Fruit fly (Drosophila melanogaster) whole organism, embryonic: Measurements from ENCODE around the gene Cyp309a2.

Source experiments
- Ada2b ChIP-seq: fragments of 200-800 bp; sonication (Bioruptor generic); IDR thresholded peaks from 2 replicates; pipeline ENCODE4 v1.3.6; 2022; ENCODE audit warnings: missing biosample characterization, missing genetic modification characterization
- Bteb2 ChIP-seq: fragments of 200-800 bp; sonication (Bioruptor generic); optimal IDR thresholded peaks from 2 replicates; lab custom pipeline; 2016; ENCODE audit warnings: missing biosample characterization, missing genetic modification characterization
- CG11456 ChIP-seq: fragments of 200-800 bp; sonication (Bioruptor generic); IDR thresholded peaks from 3 replicates; pipeline ENCODE4 v1.3.6; 2022; ENCODE audit warnings: missing biosample characterization, missing genetic modification characterization
- CG11504 ChIP-seq: fragments of 200-800 bp; sonication (Bioruptor generic); optimal IDR thresholded peaks from 3 replicates; lab custom pipeline; 2019; ENCODE audit warnings: missing biosample characterization, mild to moderate bottlenecking, missing genetic modification characterization, moderate library complexity
- CG12104 ChIP-seq: fragments of 200-800 bp; sonication (Bioruptor generic); optimal IDR thresholded peaks from 3 replicates; lab custom pipeline; 2016; ENCODE audit warnings: missing biosample characterization, missing genetic modification characterization
- CG14014 ChIP-seq: fragments of 200-800 bp; sonication (Bioruptor generic); IDR thresholded peaks from 2 replicates; pipeline ENCODE4 v1.3.6; 2022; ENCODE audit warnings: missing biosample characterization, missing genetic modification characterization
- CG18764 ChIP-seq: fragments of 200-800 bp; sonication (Bioruptor generic); optimal IDR thresholded peaks from 3 replicates; lab custom pipeline; 2016; ENCODE audit warnings: missing biosample characterization, missing genetic modification characterization
- CG4360 ChIP-seq: fragments of 200-800 bp; sonication (Bioruptor generic); IDR thresholded peaks from 2 replicates; pipeline ENCODE4 v1.3.6; 2022; ENCODE audit warnings: missing biosample characterization, missing genetic modification characterization
- CG4820 ChIP-seq: fragments of 200-800 bp; sonication (Bioruptor generic); optimal IDR thresholded peaks from 3 replicates; lab custom pipeline; 2016; ENCODE audit warnings: missing biosample characterization, missing genetic modification characterization
- CG6765 ChIP-seq: fragments of 200-800 bp; sonication (Bioruptor generic); optimal IDR thresholded peaks from 3 replicates; lab custom pipeline; 2017; ENCODE audit warnings: missing biosample characterization, mild to moderate bottlenecking, missing genetic modification characterization
- CG6813 ChIP-seq: fragments of 200-800 bp; sonication (Bioruptor generic); optimal IDR thresholded peaks from 2 replicates; lab custom pipeline; 2017; ENCODE audit warnings: missing biosample characterization, missing genetic modification characterization, mild to moderate bottlenecking, moderate library complexity, missing genetic modification reagents
- CG7357 ChIP-seq: fragments of 200-800 bp; sonication (Bioruptor generic); IDR thresholded peaks from 3 replicates; pipeline ENCODE4 v1.3.6; 2022; ENCODE audit warnings: missing biosample characterization, missing genetic modification characterization
- CG7372 ChIP-seq: fragments of 200-800 bp; sonication (Bioruptor generic); IDR thresholded peaks from 2 replicates; pipeline ENCODE4 v1.3.6; 2022; ENCODE audit warnings: missing biosample characterization, missing genetic modification characterization
- CG8089 ChIP-seq: fragments of 200-800 bp; sonication (Bioruptor generic); optimal IDR thresholded peaks from 3 replicates; lab custom pipeline; 2016; ENCODE audit warnings: missing biosample characterization, missing genetic modification characterization
- CHES-1-like ChIP-seq: fragments of 200-800 bp; sonication (Bioruptor generic); optimal IDR thresholded peaks from 2 replicates; lab custom pipeline; 2016; ENCODE audit warnings: missing biosample characterization, missing genetic modification characterization
- CkIIα-i1 ChIP-seq: fragments of 200-800 bp; sonication (Bioruptor generic); IDR thresholded peaks from 2 replicates; pipeline ENCODE4 v1.3.6; 2022; ENCODE audit warnings: missing biosample characterization, missing genetic modification characterization
- Dad ChIP-seq: fragments of 200-800 bp; sonication (Bioruptor generic); optimal IDR thresholded peaks from 3 replicates; lab custom pipeline; 2016; ENCODE audit warnings: missing biosample characterization, missing genetic modification characterization
- Doc2 ChIP-seq: fragments of 200-800 bp; sonication (Bioruptor generic); IDR thresholded peaks from 2 replicates; pipeline ENCODE4 v1.3.6; 2022; ENCODE audit warnings: missing biosample characterization, missing genetic modification characterization
- Eip74EF ChIP-seq, 2 experiments: fragments of 200-800 bp in 1 of 2; fragments of >200 bp in 1 of 2; sonication (Bioruptor generic) in 1 of 2; optimal IDR thresholded peaks; 2 replicates each; lab custom pipeline; 2017 to 2019; ENCODE audit warnings: missing biosample characterization in 2 of 2, missing genetic modification characterization in 2 of 2, mild to moderate bottlenecking in 1 of 2, moderate library complexity in 1 of 2
- H2.0 ChIP-seq: fragments of 200-800 bp; sonication (Bioruptor generic); IDR thresholded peaks from 2 replicates; pipeline ENCODE4 v1.3.6; 2022; ENCODE audit warnings: missing biosample characterization, missing genetic modification characterization
- HLHmδ ChIP-seq: fragments of 200-800 bp; sonication (Bioruptor generic); optimal IDR thresholded peaks from 2 replicates; lab custom pipeline; 2018; ENCODE audit warnings: missing biosample characterization, mild to moderate bottlenecking, missing genetic modification characterization, moderate library complexity
- Max ChIP-seq: fragments of 200-800 bp; sonication (Bioruptor generic); optimal IDR thresholded peaks from 2 replicates; lab custom pipeline; 2016; ENCODE audit warnings: missing biosample characterization, mild to moderate bottlenecking, missing genetic modification characterization
- Neu2 ChIP-seq: fragments of 200-800 bp; sonication (Bioruptor generic); optimal IDR thresholded peaks from 3 replicates; lab custom pipeline; 2016; ENCODE audit warnings: missing biosample characterization, missing genetic modification characterization, borderline replicate concordance
- Ravus ChIP-seq: fragments of 200-800 bp; sonication (Bioruptor generic); IDR thresholded peaks from 2 replicates; pipeline ENCODE4 v1.3.6; 2022; ENCODE audit warnings: missing biosample characterization, missing genetic modification characterization
- Side ChIP-seq: fragments of 200-800 bp; sonication (Bioruptor generic); optimal IDR thresholded peaks from 2 replicates; lab custom pipeline; 2016; ENCODE audit warnings: missing biosample characterization, missing genetic modification characterization
- Ssrp ChIP-seq: fragments of 200-800 bp; sonication (Bioruptor generic); optimal IDR thresholded peaks from 2 replicates; lab custom pipeline; 2018; ENCODE audit warnings: missing biosample characterization, mild to moderate bottlenecking, missing genetic modification characterization, moderate library complexity
- Usf ChIP-seq: fragments of 200-800 bp; sonication (Bioruptor generic); optimal IDR thresholded peaks from 2 replicates; lab custom pipeline; 2017; ENCODE audit warnings: missing genotype, missing biosample characterization, missing genetic modification characterization
- cg ChIP-seq: fragments of 200-800 bp; sonication (Bioruptor generic); optimal IDR thresholded peaks from 3 replicates; lab custom pipeline; 2019; ENCODE audit warnings: missing biosample characterization, mild to moderate bottlenecking, missing genetic modification characterization, moderate library complexity
- chinmo ChIP-seq: fragments of 200-800 bp; sonication (Bioruptor generic); IDR thresholded peaks from 4 replicates; pipeline ENCODE4 v1.3.6; 2022; ENCODE audit warnings: missing biosample characterization, missing genetic modification characterization; ENCODE audit not compliant: partially characterized antibody
- croc ChIP-seq: fragments of 200-800 bp; sonication (Bioruptor generic); conservative IDR thresholded peaks from 3 replicates; pipeline ENCODE4 v1.3.6; 2022; ENCODE audit warnings: missing biosample characterization, missing genetic modification characterization
- cwo ChIP-seq: fragments of 200-800 bp; sonication (Bioruptor generic); optimal IDR thresholded peaks from 3 replicates; lab custom pipeline; 2017; ENCODE audit warnings: missing biosample characterization, missing genetic modification characterization, mild to moderate bottlenecking, moderate library complexity, missing genetic modification reagents
- ems ChIP-seq: fragments of 200-800 bp; sonication (Bioruptor generic); optimal IDR thresholded peaks from 3 replicates; lab custom pipeline; 2016; ENCODE audit warnings: missing biosample characterization, missing genetic modification characterization
- fd64A ChIP-seq: fragments of 200-800 bp; sonication (Bioruptor generic); optimal IDR thresholded peaks from 3 replicates; lab custom pipeline; 2018; ENCODE audit warnings: missing biosample characterization, mild to moderate bottlenecking, missing genetic modification characterization
- gce ChIP-seq: fragments of 200-800 bp; sonication (Bioruptor generic); IDR thresholded peaks from 3 replicates; pipeline ENCODE4 v1.3.6; 2022; ENCODE audit warnings: missing biosample characterization, missing genetic modification characterization
- insv ChIP-seq, 2 experiments: fragments of 200-800 bp; sonication (Bioruptor generic); optimal IDR thresholded peaks; 3 replicates each; lab custom pipeline; 2016 to 2018; ENCODE audit warnings: missing biosample characterization in 2 of 2, missing genetic modification characterization in 2 of 2
- kah ChIP-seq: fragments of 200-800 bp; sonication (Bioruptor generic); optimal IDR thresholded peaks from 2 replicates; lab custom pipeline; 2018; ENCODE audit warnings: missing biosample characterization, mild to moderate bottlenecking, missing genetic modification characterization
- klu ChIP-seq: fragments of 200-800 bp; sonication (Bioruptor generic); IDR thresholded peaks from 2 replicates; pipeline ENCODE4 v1.3.6; 2022; ENCODE audit warnings: missing biosample characterization, missing genetic modification characterization
- kni ChIP-seq: fragments of 200-800 bp; sonication (Bioruptor generic); optimal IDR thresholded peaks from 3 replicates; lab custom pipeline; 2017; ENCODE audit warnings: mild to moderate bottlenecking, missing biosample characterization, missing genetic modification reagents, missing genetic modification characterization
- lbe ChIP-seq: fragments of 200-800 bp; sonication (Bioruptor generic); optimal IDR thresholded peaks from 2 replicates; lab custom pipeline; 2016; ENCODE audit warnings: missing biosample characterization, mild to moderate bottlenecking, missing genetic modification characterization
- lilli ChIP-seq: fragments of 200-800 bp; sonication (Bioruptor generic); optimal IDR thresholded peaks from 3 replicates; lab custom pipeline; 2016; ENCODE audit warnings: missing biosample characterization, missing genetic modification characterization
- lola ChIP-seq, 3 experiments: fragments of >200 bp in 2 of 3; fragments of 200-800 bp in 1 of 3; sonication (Bioruptor generic) in 1 of 3; optimal IDR thresholded peaks; 2 replicates each; lab custom pipeline; 2017 to 2019; ENCODE audit warnings: missing biosample characterization in 3 of 3, missing genetic modification characterization in 3 of 3, mild to moderate bottlenecking in 1 of 3, moderate library complexity in 1 of 3
- pan ChIP-seq, 4 experiments: fragments of >200 bp in 3 of 4; fragments of 200-800 bp in 1 of 4; sonication (Bioruptor generic) in 1 of 4; optimal IDR thresholded peaks in 3 of 4; IDR thresholded peaks in 1 of 4; 2 replicates each; pipeline versions ENCODE4 v1.3.6 to Lab custom; 2017 to 2022; ENCODE audit warnings: missing biosample characterization in 2 of 4, missing genetic modification characterization in 2 of 4, mixed read lengths in 1 of 4
- pfk ChIP-seq: fragments of 200-800 bp; sonication (Bioruptor generic); optimal IDR thresholded peaks from 2 replicates; lab custom pipeline; 2018; ENCODE audit warnings: missing biosample characterization, mild to moderate bottlenecking, missing genetic modification characterization, moderate library complexity
- pros ChIP-seq: fragments of 200-800 bp; sonication (Bioruptor generic); optimal IDR thresholded peaks from 3 replicates; lab custom pipeline; 2019; ENCODE audit warnings: missing biosample characterization, mild to moderate bottlenecking, missing genetic modification characterization, moderate library complexity
- ranshi ChIP-seq: fragments of 200-800 bp; sonication (Bioruptor generic); IDR thresholded peaks from 2 replicates; pipeline ENCODE4 v1.3.6; 2022; ENCODE audit warnings: missing biosample characterization, missing genetic modification characterization
- sd ChIP-seq: fragments of 200-800 bp; sonication (Bioruptor generic); optimal IDR thresholded peaks from 3 replicates; lab custom pipeline; 2018; ENCODE audit warnings: missing biosample characterization, mild to moderate bottlenecking, missing genetic modification characterization, moderate library complexity
- sens ChIP-seq: fragments of 200-800 bp; sonication (Bioruptor generic); peaks from one replicate; lab custom pipeline; 2016; ENCODE audit warnings: missing biosample characterization, missing genetic modification characterization
- tgo ChIP-seq: fragments of 200-800 bp; sonication (Bioruptor generic); IDR thresholded peaks from 3 replicates; pipeline ENCODE4 v1.3.6; 2022; ENCODE audit warnings: missing biosample characterization, missing genetic modification characterization
- unc-4 ChIP-seq: fragments of 200-800 bp; sonication (Bioruptor generic); IDR thresholded peaks from 2 replicates; pipeline ENCODE4 v1.3.6; 2022; ENCODE audit warnings: missing biosample characterization, missing genetic modification characterization; ENCODE audit not compliant: partially characterized antibody
- wek ChIP-seq: fragments of 200-800 bp; sonication (Bioruptor generic); optimal IDR thresholded peaks from 3 replicates; lab custom pipeline; 2018; ENCODE audit warnings: missing biosample characterization, mild to moderate bottlenecking, missing genetic modification characterization, moderate library complexity

The Cyp309a2 gene

dm6 chr2L:2528097-2528496, 44.7 kb downstream of the Cyp309a2 start (continued):
- TF ChIP-seq CG11504 (tag; lab: Kevin White, UChicago) (peak; percentile 54), insv (GFP tag; optimal IDR thresholded peaks at IDR 0.05; lab: Kevin White, UChicago) (no peak), kah (GFP tag; lab: Kevin White, UChicago) (no peak), Ssrp (tag; lab: Kevin White, UChicago) (no peak), unc-4 (GFP tag; lab: Robert Waterston, UW) (no peak), Usf (GFP tag; lab: Kevin White, UChicago) (no peak), fd64A (GFP tag; lab: Kevin White, UChicago) (no peak), sens (GFP tag; lab: Kevin White, UChicago) (peak; percentile 82), wek (GFP tag; lab: Kevin White, UChicago) (no peak), Eip74EF (GFP tag; optimal IDR thresholded peaks at IDR 0.05; lab: Kevin White, UChicago) (no peak), CG6813 (GFP tag; lab: Kevin White, UChicago) (peak; percentile 10), CG11456 (GFP tag; lab: Robert Waterston, UW) (peak; percentile 40; the same call in 1 of the 3 replicates), croc (GFP tag; lab: Robert Waterston, UW) (no peak), CG4360 (no peak), ranshi (GFP tag; lab: Robert Waterston, UW) (0 out of 2 replicates have a peak, but pooled peaks have one; percentile 14), CG14014 (GFP tag; lab: Robert Waterston, UW) (0 out of 2 replicates have a peak, but pooled peaks have one; percentile 38), lbe (no peak), pan (optimal IDR thresholded peaks at IDR 0.05; lab: Kevin White, UChicago) (no peak), pan (GFP tag; optimal IDR thresholded peaks at IDR 0.05 in 1 of 2, IDR thresholded peaks at IDR 0.05 in 1 of 2) (no peak), CG7372 (GFP tag; lab: Robert Waterston, UW) (no peak), H2.0 (GFP tag; lab: Robert Waterston, UW) (no peak), CG12104 (no peak), Max (GFP tag; lab: Kevin White, UChicago) (no peak), Neu2 (no peak), cwo (GFP tag; lab: Kevin White, UChicago) (peak; percentile 46), CG4820 (GFP tag; lab: Kevin White, UChicago) (no peak), Ravus (GFP tag; lab: Robert Waterston, UW) (no peak), tgo (GFP tag; lab: Robert Waterston, UW) (peak; percentile 24; the same call in 1 of the 3 replicates), kni (no peak), Dad (GFP tag; lab: Kevin White, UChicago) (no peak), lola (GFP tag; optimal IDR thresholded peaks at IDR 0.05; lab: Kevin White, UChicago) (no peak), lilli (peak; percentile 15), HLHmδ (GFP tag; lab: Kevin White, UChicago) (no peak), CG7357 (GFP tag; lab: Robert Waterston, UW) (0 out of 3 replicates have a peak, but pooled peaks have one; percentile 23), pros (no peak), Bteb2 (GFP tag; lab: Kevin White, UChicago) (no peak), Ada2b (peak; percentile 38; the same call in 1 of the 2 replicates), sd (tag; lab: Kevin White, UChicago) (no peak), CkIIα-i1 (GFP tag; lab: Robert Waterston, UW) (no peak), CG18764 (no peak), Side (GFP tag; lab: Kevin White, UChicago) (no peak), klu (no peak), chinmo (no peak), cg (GFP tag; lab: Kevin White, UChicago) (no peak), pfk (GFP tag; lab: Kevin White, UChicago) (no peak), gce (GFP tag; lab: Robert Waterston, UW) (no peak), Doc2 (no peak), CHES-1-like (GFP tag; lab: Kevin White, UChicago) (no peak), CG6765 (GFP tag; lab: Kevin White, UChicago) (no peak), CG8089 (GFP tag; lab: Kevin White, UChicago) (no peak), ems (GFP tag; lab: Kevin White, UChicago) (no peak)
